Worm (Caenorhabditis elegans): Measurements from ENCODE around the gene C17B7.12.

DNA sequence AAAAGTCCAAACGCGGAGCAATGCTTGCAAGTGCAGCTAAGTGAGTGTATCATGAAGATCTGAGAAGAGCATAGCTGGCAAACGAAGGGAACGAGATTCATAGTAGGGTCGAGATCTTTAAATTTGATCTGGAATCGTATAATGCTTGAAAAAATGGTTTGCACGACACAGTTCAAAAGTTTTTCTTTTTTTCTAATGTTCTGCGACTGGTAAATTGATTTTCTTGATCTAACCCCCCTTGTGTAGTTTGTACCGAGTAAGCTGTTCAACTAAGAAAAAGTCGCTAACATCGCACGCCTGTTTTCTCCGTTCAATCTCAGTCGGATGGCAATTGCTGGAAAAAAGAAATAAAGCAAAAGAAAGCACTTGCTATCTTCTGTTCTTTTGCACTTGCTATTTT lies 32.6 kb upstream of the C17B7.12 start, which contains the start of gene C17B7.14:
- TF ChIP-seq aly-1 (tag; optimal IDR thresholded peaks at IDR 0.05) (no peak), ama-1 (optimal IDR thresholded peaks at IDR 0.05) (no peak), tbx-11 (GFP tag; IDR thresholded peaks at IDR 0.05) (no peak), scrt-1 (GFP tag; IDR thresholded peaks at IDR 0.05) (no peak), tra-4 (tag; optimal IDR thresholded peaks at IDR 0.05) (no peak), hmg-4 (GFP tag; optimal IDR thresholded peaks at IDR 0.05) (no peak), flt-1 (GFP tag; IDR thresholded peaks at IDR 0.05) (no peak), ceh-36 (tag; optimal IDR thresholded peaks at IDR 0.05) (no peak), ets-7 (tag; optimal IDR thresholded peaks at IDR 0.05) (no peak), hmbx-1 (tag; optimal IDR thresholded peaks at IDR 0.05) (no peak)

All from whole organism, early embryonic.